Fruit fly (Drosophila melanogaster) whole organism, prepupa: ENCODE measurements around the gene GC1.
A peak's percentile ranks its signal among the peaks of the same experiment; 100 is the strongest.

ENCODE experiments used
- Blimp-1 ChIP-seq: fragments of 200-800 bp; sonication (Bioruptor generic); optimal IDR thresholded peaks from 3 replicates; lab custom pipeline; 2017; ENCODE audit warnings: missing biosample characterization, missing genetic modification characterization, mild to moderate bottlenecking, moderate library complexity, missing genetic modification reagents
- CG10669 ChIP-seq: fragments of 200-800 bp; sonication (Bioruptor generic); optimal IDR thresholded peaks from 3 replicates; lab custom pipeline; 2018; ENCODE audit warnings: missing biosample characterization, mild to moderate bottlenecking, missing genetic modification characterization, moderate library complexity
- CG11294 ChIP-seq: fragments of 200-800 bp; sonication (Bioruptor generic); IDR thresholded peaks from 2 replicates; pipeline ENCODE4 v1.3.6; 2022; ENCODE audit warnings: missing biosample characterization, missing genetic modification characterization
- CG11762 ChIP-seq: fragments of 200-800 bp; sonication (Bioruptor generic); optimal IDR thresholded peaks from 3 replicates; lab custom pipeline; 2016; ENCODE audit warnings: missing biosample characterization, missing genetic modification characterization; ENCODE audit not compliant: insufficient read depth
- CG11902 ChIP-seq: fragments of 200-800 bp; sonication (Bioruptor generic); optimal IDR thresholded peaks from 3 replicates; lab custom pipeline; 2016; ENCODE audit warnings: missing biosample characterization, missing genetic modification characterization
- CG15336 ChIP-seq: fragments of 200-800 bp; sonication (Bioruptor generic); IDR thresholded peaks from 2 replicates; pipeline ENCODE4 v1.3.6; 2022; ENCODE audit warnings: missing biosample characterization, missing genetic modification characterization
- CG1621 ChIP-seq: fragments of 200-800 bp; sonication (Bioruptor generic); optimal IDR thresholded peaks from 3 replicates; lab custom pipeline; 2018; ENCODE audit warnings: missing biosample characterization, mild to moderate bottlenecking, missing genetic modification characterization
- CG3032 ChIP-seq: fragments of 200-800 bp; optimal IDR thresholded peaks from 2 replicates; lab custom pipeline; 2019; ENCODE audit warnings: missing biosample characterization, mild to moderate bottlenecking, missing genetic modification characterization, moderate library complexity
- CG32006 ChIP-seq: fragments of 200-800 bp; sonication (Bioruptor generic); optimal IDR thresholded peaks from 3 replicates; lab custom pipeline; 2017; ENCODE audit warnings: missing biosample characterization, mild to moderate bottlenecking, missing genetic modification characterization
- CG3919 ChIP-seq: fragments of 200-800 bp; sonication (Bioruptor generic); optimal IDR thresholded peaks from 3 replicates; lab custom pipeline; 2016; ENCODE audit warnings: missing biosample characterization, missing genetic modification characterization
- CG4318 ChIP-seq: fragments of 200-800 bp; sonication (Bioruptor generic); optimal IDR thresholded peaks from 3 replicates; lab custom pipeline; 2017; ENCODE audit warnings: missing biosample characterization, mild to moderate bottlenecking, missing genetic modification characterization
- CG6163 ChIP-seq: fragments of 200-800 bp; sonication (Bioruptor generic); IDR thresholded peaks from 3 replicates; pipeline ENCODE4 v1.3.6; 2022; ENCODE audit warnings: missing biosample characterization, missing genetic modification characterization
- CG6276 ChIP-seq: fragments of 200-800 bp; sonication (Bioruptor generic); optimal IDR thresholded peaks from 2 replicates; lab custom pipeline; 2017; ENCODE audit warnings: missing biosample characterization, mild to moderate bottlenecking, missing genetic modification characterization
- CG6808 ChIP-seq: fragments of 200-800 bp; sonication (Bioruptor generic); optimal IDR thresholded peaks from 3 replicates; lab custom pipeline; 2017; ENCODE audit warnings: missing biosample characterization, missing genetic modification characterization, mild to moderate bottlenecking, moderate library complexity, missing genetic modification reagents
- CG6854 ChIP-seq: fragments of 200-800 bp; sonication (Bioruptor generic); optimal IDR thresholded peaks from 2 replicates; lab custom pipeline; 2017; ENCODE audit warnings: missing biosample characterization, mild to moderate bottlenecking, missing genetic modification characterization
- CG7368 ChIP-seq: fragments of 200-800 bp; sonication (Bioruptor generic); optimal IDR thresholded peaks from 3 replicates; lab custom pipeline; 2016; ENCODE audit warnings: missing biosample characterization, missing genetic modification characterization
- CG8119 ChIP-seq: fragments of 200-800 bp; sonication (Bioruptor generic); IDR thresholded peaks from 3 replicates; pipeline ENCODE4 v1.3.6; 2022; ENCODE audit warnings: missing biosample characterization, missing genetic modification characterization
- CG8319 ChIP-seq: fragments of 200-800 bp; sonication (Bioruptor generic); optimal IDR thresholded peaks from 3 replicates; lab custom pipeline; 2016; ENCODE audit warnings: missing biosample characterization, missing genetic modification characterization
- CG8632 ChIP-seq: fragments of 200-800 bp; sonication (Bioruptor generic); optimal IDR thresholded peaks from 3 replicates; lab custom pipeline; 2016; ENCODE audit warnings: missing biosample characterization, missing genetic modification characterization
- CG9139 ChIP-seq: fragments of 200-800 bp; sonication (Bioruptor generic); optimal IDR thresholded peaks from 3 replicates; lab custom pipeline; 2017; ENCODE audit warnings: missing biosample characterization, mild to moderate bottlenecking, missing genetic modification characterization
- Eip75B ChIP-seq: fragments of 200-800 bp; sonication (Bioruptor generic); optimal IDR thresholded peaks from 3 replicates; lab custom pipeline; 2016; ENCODE audit warnings: missing biosample characterization, missing genetic modification characterization
- Eip78C ChIP-seq: fragments of 200-800 bp; sonication (Bioruptor generic); peaks from one replicate; lab custom pipeline; 2016; ENCODE audit warnings: missing biosample characterization, missing genetic modification characterization
- Ets21C ChIP-seq: fragments of 200-800 bp; sonication (Bioruptor generic); optimal IDR thresholded peaks from 3 replicates; lab custom pipeline; 2016; ENCODE audit warnings: missing biosample characterization, missing genetic modification characterization
- Gug ChIP-seq: fragments of 200-800 bp; sonication (Bioruptor generic); IDR thresholded peaks from 2 replicates; pipeline ENCODE4 v1.3.6; 2022; ENCODE audit warnings: missing biosample characterization, missing genetic modification characterization
- Hr38 ChIP-seq: sonication (Bioruptor generic); optimal IDR thresholded peaks from 2 replicates; lab custom pipeline; 2016; ENCODE audit warnings: missing biosample characterization, missing genetic modification characterization
- Hr39 ChIP-seq: fragments of 200-800 bp; sonication (Bioruptor generic); optimal IDR thresholded peaks from 2 replicates; lab custom pipeline; 2016; ENCODE audit warnings: missing biosample characterization, missing genetic modification characterization
- Hr4 ChIP-seq: fragments of 200-800 bp; sonication (Bioruptor generic); optimal IDR thresholded peaks from 3 replicates; lab custom pipeline; 2016; ENCODE audit warnings: missing biosample characterization, missing genetic modification characterization
- Lpt ChIP-seq: fragments of 200-800 bp; sonication (Bioruptor generic); optimal IDR thresholded peaks from 3 replicates; lab custom pipeline; 2016; ENCODE audit warnings: missing biosample characterization, missing genetic modification characterization
- Met ChIP-seq: fragments of 200-800 bp; sonication (Bioruptor generic); optimal IDR thresholded peaks from 3 replicates; lab custom pipeline; 2016; ENCODE audit warnings: missing biosample characterization, missing genetic modification characterization
- Sox102F ChIP-seq: fragments of 200-800 bp; sonication (Bioruptor generic); optimal IDR thresholded peaks from 2 replicates; lab custom pipeline; 2016; ENCODE audit warnings: missing biosample characterization, mild to moderate bottlenecking, missing genetic modification characterization
- Sox14 ChIP-seq: fragments of 200-800 bp; sonication (Bioruptor generic); optimal IDR thresholded peaks from 3 replicates; lab custom pipeline; 2016; ENCODE audit warnings: missing biosample characterization, missing genetic modification characterization
- Sox15 ChIP-seq: fragments of 200-800 bp; sonication (Bioruptor generic); optimal IDR thresholded peaks from 3 replicates; lab custom pipeline; 2016; ENCODE audit warnings: missing biosample characterization, missing genetic modification characterization
- achi ChIP-seq: fragments of 200-800 bp; sonication (Bioruptor generic); optimal IDR thresholded peaks from 3 replicates; lab custom pipeline; 2016; ENCODE audit warnings: missing biosample characterization, missing genetic modification characterization
- acj6 ChIP-seq: fragments of 200-800 bp; sonication (Bioruptor generic); optimal IDR thresholded peaks from 3 replicates; lab custom pipeline; 2016; ENCODE audit warnings: missing biosample characterization, missing genetic modification characterization
- cyc ChIP-seq: fragments of 200-800 bp; sonication (Bioruptor generic); optimal IDR thresholded peaks from 3 replicates; lab custom pipeline; 2016; ENCODE audit warnings: missing biosample characterization, missing genetic modification characterization
- dac ChIP-seq: fragments of 200-800 bp; sonication (Bioruptor generic); optimal IDR thresholded peaks from 2 replicates; lab custom pipeline; 2017; ENCODE audit warnings: missing biosample characterization, mild to moderate bottlenecking, missing genetic modification characterization
- dsx ChIP-seq: fragments of 200-800 bp; optimal IDR thresholded peaks from 3 replicates; lab custom pipeline; 2019; ENCODE audit warnings: missing biosample characterization, mild to moderate bottlenecking, missing genetic modification characterization, moderate library complexity; ENCODE audit not compliant: poor library complexity, severe bottlenecking
- eg ChIP-seq: fragments of 200-800 bp; sonication (Bioruptor generic); IDR thresholded peaks from 3 replicates; pipeline ENCODE4 v1.3.6; 2022; ENCODE audit warnings: missing biosample characterization, missing genetic modification characterization
- esn ChIP-seq: fragments of 200-800 bp; sonication (Bioruptor generic); optimal IDR thresholded peaks from 2 replicates; lab custom pipeline; 2016; ENCODE audit warnings: missing biosample characterization, mild to moderate bottlenecking, missing genetic modification characterization, moderate library complexity
- fkh ChIP-seq: fragments of 200-800 bp; sonication (Bioruptor generic); optimal IDR thresholded peaks from 3 replicates; lab custom pipeline; 2017; ENCODE audit warnings: missing biosample characterization, mild to moderate bottlenecking, missing genetic modification characterization, moderate library complexity
- lz ChIP-seq: fragments of 200-800 bp; sonication (Bioruptor generic); optimal IDR thresholded peaks from 3 replicates; lab custom pipeline; 2016; ENCODE audit warnings: missing biosample characterization, missing genetic modification characterization
- net ChIP-seq: fragments of 200-800 bp; sonication (Bioruptor generic); optimal IDR thresholded peaks from 3 replicates; lab custom pipeline; 2016; ENCODE audit warnings: missing biosample characterization, missing genetic modification characterization
- pdm3 ChIP-seq: fragments of 200-800 bp; sonication (Bioruptor generic); optimal IDR thresholded peaks from 3 replicates; lab custom pipeline; 2016; ENCODE audit warnings: missing biosample characterization, missing genetic modification characterization
- salr ChIP-seq, 2 experiments: fragments of 200-800 bp; sonication (Bioruptor generic); optimal IDR thresholded peaks; 3 replicates each; lab custom pipeline; 2016 to 2018; ENCODE audit warnings: missing biosample characterization in 2 of 2, missing genetic modification characterization in 2 of 2, mild to moderate bottlenecking in 1 of 2
- spab ChIP-seq: fragments of 200-800 bp; sonication (Bioruptor generic); optimal IDR thresholded peaks from 2 replicates; lab custom pipeline; 2017; ENCODE audit warnings: missing biosample characterization, mild to moderate bottlenecking, missing genetic modification characterization, missing genetic modification reagents
- svp ChIP-seq: fragments of 200-800 bp; sonication (Bioruptor generic); peaks from one replicate; lab custom pipeline; 2016; ENCODE audit warnings: missing biosample characterization, missing genetic modification characterization
- topi ChIP-seq: fragments of 200-800 bp; sonication (Bioruptor generic); optimal IDR thresholded peaks from 3 replicates; lab custom pipeline; 2016; ENCODE audit warnings: missing biosample characterization, missing genetic modification characterization
- vri ChIP-seq: fragments of 200-800 bp; sonication (Bioruptor generic); optimal IDR thresholded peaks from 3 replicates; lab custom pipeline; 2016; ENCODE audit warnings: missing biosample characterization, mild to moderate bottlenecking, missing genetic modification characterization

The GC1 gene

dm6 chr3R:11967262-11968029, at the start of gene GC1, which contains the start of gene CG12213 (continued):
- peak; percentile 33 for TF ChIP-seq vri
- TF ChIP-seq Eip75B (GFP tag; lab: Kevin White, UChicago) = peak; percentile 40
- no peak for TF ChIP-seq CG8319
- TF ChIP-seq, all 60 proteins: peak for 25

dm6 chr3R:11920605-11921004, 46.9 kb upstream of the GC1 start:
- peak; percentile 82 for TF ChIP-seq CG32006
- TF ChIP-seq Blimp-1 (GFP tag; lab: Kevin White, UChicago) = no peak
- TF ChIP-seq CG8319 = peak; percentile 57
- TF ChIP-seq CG8632 (GFP tag; lab: Kevin White, UChicago) = peak; percentile 57
- TF ChIP-seq CG6808 = peak; percentile 82
- peak; percentile 82 for TF ChIP-seq Sox14
- TF ChIP-seq topi = peak; percentile 65
- peak; percentile 83 for TF ChIP-seq CG15336
- peak; percentile 60 for TF ChIP-seq esn (GFP tag; lab: Kevin White, UChicago)
- peak; percentile 69 for TF ChIP-seq CG6276 (GFP tag; lab: Kevin White, UChicago)
- TF ChIP-seq Sox102F (GFP tag; lab: Kevin White, UChicago) = peak; percentile 49
- peak; percentile 88 for TF ChIP-seq dsx (GFP tag; lab: Kevin White, UChicago)
- TF ChIP-seq CG4318 (GFP tag; lab: Kevin White, UChicago) = peak; percentile 63
- peak; percentile 72 to 77 for TF ChIP-seq salr (GFP tag; optimal IDR thresholded peaks at IDR 0.05; lab: Kevin White, UChicago)
- peak; percentile 86 for TF ChIP-seq CG3919
- peak; percentile 68 for TF ChIP-seq Hr4
- TF ChIP-seq CG6854 (GFP tag; lab: Kevin White, UChicago) = no peak
- peak; percentile 64 for TF ChIP-seq dac (GFP tag; lab: Kevin White, UChicago)
- peak; percentile 60 for TF ChIP-seq CG9139 (GFP tag; lab: Kevin White, UChicago)
- TF ChIP-seq Sox15 (GFP tag; lab: Kevin White, UChicago) = peak; percentile 35
- TF ChIP-seq Gug (GFP tag; lab: Robert Waterston, UW) = peak; percentile 75
- TF ChIP-seq lz (GFP tag; lab: Kevin White, UChicago) = peak; percentile 60
- peak; percentile 92 for TF ChIP-seq CG6163 (GFP tag; lab: Robert Waterston, UW)
- peak; percentile 81 for TF ChIP-seq Eip75B (GFP tag; lab: Kevin White, UChicago)
- TF ChIP-seq Ets21C (GFP tag; lab: Kevin White, UChicago) = peak; percentile 8
- TF ChIP-seq CG11294 (GFP tag; lab: Robert Waterston, UW) = peak; percentile 57; the same call in 1 of the 2 replicates
- peak; percentile 20 for TF ChIP-seq CG11902
- peak; percentile 81 for TF ChIP-seq CG8119 (GFP tag; lab: Robert Waterston, UW)
- peak; percentile 44 for TF ChIP-seq cyc (GFP tag; lab: Kevin White, UChicago)
- peak; percentile 89 for TF ChIP-seq svp (GFP tag; lab: Kevin White, UChicago)
- peak; percentile 61 for TF ChIP-seq Hr39
- peak; percentile 56 for TF ChIP-seq Met
- TF ChIP-seq CG11762 (GFP tag; lab: Kevin White, UChicago) = peak; percentile 73
- peak; percentile 88 for TF ChIP-seq CG3032 (tag; lab: Kevin White, UChicago)
- no peak for TF ChIP-seq Hr38 (GFP tag; lab: Kevin White, UChicago)
- TF ChIP-seq acj6 = peak; percentile 79
- peak; percentile 86 for TF ChIP-seq CG10669 (GFP tag; lab: Kevin White, UChicago)
- TF ChIP-seq fkh (GFP tag; lab: Kevin White, UChicago) = no peak
- peak; percentile 82 for TF ChIP-seq eg (GFP tag; lab: Robert Waterston, UW)
- peak; percentile 80 for TF ChIP-seq Lpt (GFP tag; lab: Kevin White, UChicago)
- TF ChIP-seq spab (GFP tag; lab: Kevin White, UChicago) = peak; percentile 85
- peak; percentile 94 for TF ChIP-seq Eip78C
- peak; percentile 12 for TF ChIP-seq vri
- peak; percentile 87 for TF ChIP-seq CG1621 (tag; lab: Kevin White, UChicago)
- peak; percentile 84 for TF ChIP-seq achi
- peak; percentile 70 for TF ChIP-seq net (GFP tag; lab: Kevin White, UChicago)
- peak; percentile 78 for TF ChIP-seq pdm3 (GFP tag; lab: Kevin White, UChicago)
- peak; percentile 53 for TF ChIP-seq CG7368 (GFP tag; lab: Kevin White, UChicago)
